Fruit fly (Drosophila melanogaster): ENCODE results near the gene CG4793.

Gene CG4793

dm6 chr2L:15912901-15913673 is 10.1 kb upstream of the CG4793 start:
- TF ChIP-seq Doc3 (GFP tag; IDR thresholded peaks at IDR 0.05; ENCODE audit: partially characterized antibody): no peak
- TF ChIP-seq croc (GFP tag; conservative IDR thresholded peaks at IDR 0.05): peak; percentile 48; the same call in 1 of the 3 replicates
- TF ChIP-seq pzg (GFP tag; optimal IDR thresholded peaks at IDR 0.05): no peak
- peak; percentile 39 for TF ChIP-seq CG30431 (GFP tag; optimal IDR thresholded peaks at IDR 0.05)
- TF ChIP-seq CkIIα-i1 (GFP tag; IDR thresholded peaks at IDR 0.05): no peak
- TF ChIP-seq CG11398 (GFP tag; optimal IDR thresholded peaks at IDR 0.05): no peak
- no peak for TF ChIP-seq CG17568 (GFP tag; optimal IDR thresholded peaks at IDR 0.05)
- no peak for TF ChIP-seq peb (GFP tag; IDR thresholded peaks at IDR 0.05)
- TF ChIP-seq CG6813 (GFP tag; optimal IDR thresholded peaks at IDR 0.05): peak; percentile 3
- no peak for TF ChIP-seq gfzf (GFP tag; optimal IDR thresholded peaks at IDR 0.05)
- peak; percentile 73 for TF ChIP-seq Abd-B (GFP tag; optimal IDR thresholded peaks at IDR 0.05)
- no peak for TF ChIP-seq Taf1 (GFP tag; IDR thresholded peaks at IDR 0.05)
- no peak for TF ChIP-seq BEAF-32 (GFP tag; optimal IDR thresholded peaks at IDR 0.05)
- TF ChIP-seq rib (GFP tag; IDR thresholded peaks at IDR 0.05): peak; percentile 52; the same call in 1 of the 2 replicates
- peak; percentile 54; the same call in 2 of the 3 replicates for TF ChIP-seq B-H1 (GFP tag; IDR thresholded peaks at IDR 0.05)
- peak; percentile 78 for TF ChIP-seq CG1233 (GFP tag; optimal IDR thresholded peaks at IDR 0.05)
- no peak for TF ChIP-seq pfk (GFP tag; optimal IDR thresholded peaks at IDR 0.05)
- peak; percentile 92 for TF ChIP-seq CG13894 (tag; optimal IDR thresholded peaks at IDR 0.05)
- TF ChIP-seq CG17612 (GFP tag; IDR thresholded peaks at IDR 0.05): no peak
- peak; percentile 20 for TF ChIP-seq CG2116 (GFP tag; optimal IDR thresholded peaks at IDR 0.05)
- peak; percentile 59 for TF ChIP-seq org-1 (GFP tag; optimal IDR thresholded peaks at IDR 0.05)
- TF ChIP-seq dm (GFP tag; optimal IDR thresholded peaks at IDR 0.05): no peak
- no peak for TF ChIP-seq CG6175 (GFP tag; IDR thresholded peaks at IDR 0.05)
- TF ChIP-seq schlank (tag; optimal IDR thresholded peaks at IDR 0.05): peak; percentile 17
- TF ChIP-seq CG2202 (tag; optimal IDR thresholded peaks at IDR 0.05): peak; percentile 42
- peak; percentile 38 for TF ChIP-seq CG6765 (GFP tag; optimal IDR thresholded peaks at IDR 0.05)
- TF ChIP-seq CG13775 (GFP tag; optimal IDR thresholded peaks at IDR 0.05): peak; percentile 82
- TF ChIP-seq ewg (GFP tag; optimal IDR thresholded peaks at IDR 0.05): peak; percentile 62
- TF ChIP-seq pan (optimal IDR thresholded peaks at IDR 0.05): no peak
- peak in 1 of 2 experiments; percentile 31 for TF ChIP-seq pan (GFP tag; optimal IDR thresholded peaks at IDR 0.05 in 1 of 2, IDR thresholded peaks at IDR 0.05 in 1 of 2)
- no peak for TF ChIP-seq CG6683 (GFP tag; optimal IDR thresholded peaks at IDR 0.05)
- no peak for TF ChIP-seq emc (GFP tag; optimal IDR thresholded peaks at IDR 0.05)
- peak; percentile 78 for TF ChIP-seq dmrt11E (tag; optimal IDR thresholded peaks at IDR 0.05)
- no peak for TF ChIP-seq Dip3 (GFP tag; optimal IDR thresholded peaks at IDR 0.05)
- 0 out of 2 replicates have a peak, but pooled peaks have one; percentile 17 for TF ChIP-seq bbx (GFP tag; IDR thresholded peaks at IDR 0.05; ENCODE audit: partially characterized antibody)
- peak; percentile 37 for TF ChIP-seq ab (GFP tag; optimal IDR thresholded peaks at IDR 0.05)
- TF ChIP-seq ttk (GFP tag; IDR thresholded peaks at IDR 0.05): peak; percentile 71
- TF ChIP-seq crp (GFP tag; optimal IDR thresholded peaks at IDR 0.05): no peak
- no peak for TF ChIP-seq Dfd (GFP tag; optimal IDR thresholded peaks at IDR 0.05)
- peak; percentile 64 for TF ChIP-seq odd (GFP tag; optimal IDR thresholded peaks at IDR 0.05)
- TF ChIP-seq CG10543 (GFP tag; optimal IDR thresholded peaks at IDR 0.05): peak; percentile 94
- no peak for TF ChIP-seq CG14965 (GFP tag; optimal IDR thresholded peaks at IDR 0.05; ENCODE audit: borderline replicate concordance)
- TF ChIP-seq E2f1 (GFP tag; IDR thresholded peaks at IDR 0.05): peak; percentile 53
- peak; percentile 2 for TF ChIP-seq CG33213 (GFP tag; optimal IDR thresholded peaks at IDR 0.05)
- no peak for TF ChIP-seq cad (GFP tag; optimal IDR thresholded peaks at IDR 0.05)
- TF ChIP-seq lilli (GFP tag; optimal IDR thresholded peaks at IDR 0.05): no peak
- TF ChIP-seq Optix (GFP tag; IDR thresholded peaks at IDR 0.05): no peak
- no peak for TF ChIP-seq H2.0 (GFP tag; IDR thresholded peaks at IDR 0.05)
- no peak for TF ChIP-seq MESR4 (GFP tag; optimal IDR thresholded peaks at IDR 0.05)

Data from whole organism, embryonic.